Worm (Caenorhabditis elegans) whole organism, L2 larva: Measurements from ENCODE around the gene CD4.8.

Source experiments
- C34F6.9 ChIP-seq: fragments of 150-350 bp; optimal IDR thresholded peaks from 2 replicates; lab custom pipeline; 2014; ENCODE audit warnings: missing biosample characterization, missing genetic modification characterization
- F13H6.1 ChIP-seq: sonication (generic microtip); optimal IDR thresholded peaks from 2 replicates; lab custom pipeline; 2016; ENCODE audit warnings: missing genetic modification characterization, missing compliant biosample characterization
- R02D3.7 ChIP-seq: fragments of 150-350 bp; optimal IDR thresholded peaks from 2 replicates; lab custom pipeline; 2014; ENCODE audit warnings: missing biosample characterization, missing genetic modification characterization
- Y55F3AM.14 ChIP-seq: fragments of 200-800 bp; sonication (Bioruptor generic); optimal IDR thresholded peaks from 2 replicates; lab custom pipeline; 2018; ENCODE audit warnings: mild to moderate bottlenecking, missing genetic modification characterization, missing compliant biosample characterization
- ZK546.5 ChIP-seq: sonication (generic microtip); optimal IDR thresholded peaks from 2 replicates; lab custom pipeline; 2017; ENCODE audit warnings: missing biosample characterization, missing genetic modification characterization
- aly-2 ChIP-seq: fragments of 150-350 bp; optimal IDR thresholded peaks from 2 replicates; lab custom pipeline; 2014; ENCODE audit warnings: missing biosample characterization, missing genetic modification characterization
- ama-1 ChIP-seq: fragments of 150-350 bp; optimal IDR thresholded peaks from 2 replicates; lab custom pipeline; 2018; ENCODE audit warnings: inconsistent platforms
- ceh-82 ChIP-seq: fragments of 150-350 bp; optimal IDR thresholded peaks from 2 replicates; lab custom pipeline; 2014; ENCODE audit warnings: missing biosample characterization, missing genetic modification characterization
- crh-2 ChIP-seq: sonication (generic microtip); optimal IDR thresholded peaks from 2 replicates; lab custom pipeline; 2017; ENCODE audit warnings: missing biosample characterization, missing genetic modification characterization
- egl-27 ChIP-seq: sonication (generic microtip); optimal IDR thresholded peaks from 3 replicates; lab custom pipeline; 2017; ENCODE audit warnings: missing biosample characterization, missing genetic modification reagents, missing genetic modification characterization
- elt-1 ChIP-seq: fragments of 150-350 bp; optimal IDR thresholded peaks from 2 replicates; lab custom pipeline; 2014; ENCODE audit warnings: missing biosample characterization, missing genetic modification characterization
- fos-1 ChIP-seq: fragments of 150-350 bp; optimal IDR thresholded peaks from 2 replicates; lab custom pipeline; 2014; ENCODE audit warnings: missing biosample characterization, missing genetic modification characterization
- gmeb-1 ChIP-seq: fragments of 150-350 bp; optimal IDR thresholded peaks from 2 replicates; lab custom pipeline; 2014; ENCODE audit warnings: missing biosample characterization, missing genetic modification characterization
- lin-11 ChIP-seq: fragments of 150-350 bp; sonication (generic microtip); optimal IDR thresholded peaks from 2 replicates; lab custom pipeline; 2014; ENCODE audit warnings: missing biosample characterization, missing genetic modification characterization, inconsistent platforms, mixed read lengths
- lin-13 ChIP-seq: fragments of 150-350 bp; optimal IDR thresholded peaks from 2 replicates; lab custom pipeline; 2014; ENCODE audit warnings: missing biosample characterization, missing genetic modification reagents, missing genetic modification characterization
- lin-39 ChIP-seq: fragments of 150-350 bp; optimal IDR thresholded peaks from 2 replicates; lab custom pipeline; 2014; ENCODE audit warnings: missing biosample characterization, missing genetic modification reagents, missing genetic modification characterization
- lsy-2 ChIP-seq, 2 experiments: fragments of 150-350 bp in 1 of 2; sonication (generic microtip) in 1 of 2; optimal IDR thresholded peaks; 2 replicates each; lab custom pipeline; 2014 to 2017; ENCODE audit warnings: missing biosample characterization in 2 of 2, missing genetic modification characterization in 2 of 2
- mbf-1 ChIP-seq: sonication (generic microtip); optimal IDR thresholded peaks from 2 replicates; lab custom pipeline; 2017; ENCODE audit warnings: missing biosample characterization, missing genetic modification characterization
- nhr-11 ChIP-seq: fragments of 150-350 bp; optimal IDR thresholded peaks from 2 replicates; lab custom pipeline; 2014; ENCODE audit warnings: missing biosample characterization, missing genetic modification characterization
- nhr-12 ChIP-seq: fragments of 150-350 bp; optimal IDR thresholded peaks from 2 replicates; lab custom pipeline; 2014; ENCODE audit warnings: missing biosample characterization, missing genetic modification characterization
- nhr-129 ChIP-seq: fragments of 150-350 bp; optimal IDR thresholded peaks from 2 replicates; lab custom pipeline; 2014; ENCODE audit warnings: missing biosample characterization, missing genetic modification characterization
- nhr-21 ChIP-seq: fragments of 150-350 bp; optimal IDR thresholded peaks from 2 replicates; lab custom pipeline; 2014; ENCODE audit warnings: missing biosample characterization, missing genetic modification characterization
- nhr-23 ChIP-seq: fragments of 150-350 bp; optimal IDR thresholded peaks from 2 replicates; lab custom pipeline; 2014; ENCODE audit warnings: missing biosample characterization, missing genetic modification reagents, missing genetic modification characterization
- nhr-237 ChIP-seq: fragments of 150-350 bp; optimal IDR thresholded peaks from 2 replicates; lab custom pipeline; 2014; ENCODE audit warnings: missing biosample characterization, missing genetic modification characterization
- nhr-25 ChIP-seq: fragments of 150-350 bp; sonication (generic microtip); optimal IDR thresholded peaks from 3 replicates; lab custom pipeline; 2014; ENCODE audit warnings: missing biosample characterization, missing genetic modification characterization
- nhr-6 ChIP-seq: fragments of 150-350 bp; optimal IDR thresholded peaks from 2 replicates; lab custom pipeline; 2014; ENCODE audit warnings: missing biosample characterization, missing genetic modification characterization
- nhr-77 ChIP-seq: fragments of 150-350 bp; optimal IDR thresholded peaks from 2 replicates; lab custom pipeline; 2014; ENCODE audit warnings: missing biosample characterization, missing genetic modification characterization
- skn-1 ChIP-seq: sonication (generic microtip); optimal IDR thresholded peaks from 2 replicates; lab custom pipeline; 2017; ENCODE audit warnings: missing biosample characterization, missing genetic modification characterization
- sma-3 ChIP-seq: sonication (generic microtip); optimal IDR thresholded peaks from 2 replicates; lab custom pipeline; 2016; ENCODE audit warnings: missing genetic modification reagents, missing genetic modification characterization, missing compliant biosample characterization
- sma-9 ChIP-seq, 2 experiments: fragments of 150-350 bp in 1 of 2; sonication (generic microtip) in 1 of 2; optimal IDR thresholded peaks; 2 replicates each; lab custom pipeline; 2014 to 2016; ENCODE audit warnings: missing genetic modification characterization in 2 of 2, mild to moderate bottlenecking in 1 of 2, missing biosample characterization in 1 of 2, missing compliant biosample characterization in 1 of 2, missing genetic modification reagents in 1 of 2, moderate library complexity in 1 of 2
- snpc-4 ChIP-seq: fragments of 150-350 bp; optimal IDR thresholded peaks from 2 replicates; lab custom pipeline; 2014; ENCODE audit warnings: missing biosample characterization, missing genetic modification characterization
- unc-39 ChIP-seq: fragments of 150-350 bp; optimal IDR thresholded peaks from 2 replicates; lab custom pipeline; 2014; ENCODE audit warnings: missing biosample characterization, missing genetic modification characterization
- unc-55 ChIP-seq: fragments of 150-350 bp; sonication (generic microtip); optimal IDR thresholded peaks from 3 replicates; lab custom pipeline; 2014; ENCODE audit warnings: missing biosample characterization, missing genetic modification reagents, missing genetic modification characterization
- unc-62 ChIP-seq: fragments of 150-350 bp; optimal IDR thresholded peaks from 2 replicates; lab custom pipeline; 2014; ENCODE audit warnings: missing biosample characterization, missing genetic modification reagents, missing genetic modification characterization
- ztf-11 ChIP-seq: sonication (generic microtip); optimal IDR thresholded peaks from 2 replicates; lab custom pipeline; 2017; ENCODE audit warnings: missing biosample characterization, missing genetic modification characterization
- ztf-4 ChIP-seq: fragments of 150-350 bp; optimal IDR thresholded peaks from 2 replicates; lab custom pipeline; 2014; ENCODE audit warnings: missing biosample characterization, missing genetic modification characterization

The CD4.8 gene

ce11 chrV:5570433-5570832 is 30.7 kb downstream of the CD4.8 start, which contains the start of gene glb-6:
Gene glb-6 (minus strand): TSS chrV:5570533.
- TF ChIP-seq nhr-25 (tag; lab: Kevin White, UChicago) (no peak), ztf-11 (tag; lab: Kevin White, UChicago) (no peak), R02D3.7 (no peak), nhr-11 (tag; lab: Kevin White, UChicago) (no peak), aly-2 (tag; lab: Kevin White, UChicago) (no peak), lin-39 (tag; lab: Kevin White, UChicago) (no peak), nhr-23 (tag; lab: Kevin White, UChicago) (no peak)

- TF ChIP-seq ZK546.5 (no peak), nhr-11 (tag; lab: Kevin White, UChicago) (no peak), lsy-2 (tag; optimal IDR thresholded peaks at IDR 0.05; lab: Kevin White, UChicago) (no peak), nhr-237 (tag; lab: Kevin White, UChicago) (no peak), Y55F3AM.14 (GFP tag; lab: Kevin White, UChicago) (no peak), ztf-4 (tag; lab: Kevin White, UChicago) (no peak), unc-62 (GFP tag; lab: Kevin White, UChicago) (no peak), elt-1 (tag; lab: Kevin White, UChicago) (no peak), lin-11 (tag; lab: Kevin White, UChicago) (no peak), nhr-129 (tag; lab: Kevin White, UChicago) (no peak), unc-39 (tag; lab: Kevin White, UChicago) (no peak), nhr-6 (tag; lab: Kevin White, UChicago) (no peak), lin-13 (GFP tag; lab: Kevin White, UChicago) (no peak), nhr-21 (no peak), ztf-11 (tag; lab: Kevin White, UChicago) (no peak), C34F6.9 (tag; lab: Kevin White, UChicago) (no peak), nhr-12 (tag; lab: Kevin White, UChicago) (no peak), sma-3 (GFP tag; lab: Kevin White, UChicago) (no peak)
- TF ChIP-seq, all 48 proteins: peak for 0
Measured at ce11 chrV:5567119-5567518, 34.0 kb downstream of the CD4.8 start, which contains the start of gene C18C4.7. Gene C18C4.7 (minus strand): TSS chrV:5567219.

- no peak for TF ChIP-seq ztf-11 (tag; lab: Kevin White, UChicago)
- TF ChIP-seq sma-9 (GFP tag; optimal IDR thresholded peaks at IDR 0.05; lab: Kevin White, UChicago): peak; percentile 61
- no peak for TF ChIP-seq sma-9 (tag; optimal IDR thresholded peaks at IDR 0.05; lab: Kevin White, UChicago)
- TF ChIP-seq skn-1: peak; percentile 53
- no peak for TF ChIP-seq ceh-82 (tag; lab: Kevin White, UChicago)
- TF ChIP-seq mbf-1: no peak
- TF ChIP-seq crh-2 (tag; lab: Kevin White, UChicago): peak; percentile 84
- TF ChIP-seq F13H6.1 (tag; lab: Kevin White, UChicago): peak; percentile 0
- peak; percentile 96 for TF ChIP-seq fos-1
Measured at ce11 chrV:5559882-5560281, 41.3 kb downstream of the CD4.8 start.

ce11 chrV:5558590-5558989 is 42.6 kb downstream of the CD4.8 start, which contains the start of gene glb-5:
Gene glb-5 (plus strand): TSS chrV:5558890.
- TF ChIP-seq ceh-82 (tag; lab: Kevin White, UChicago): no peak
- no peak for TF ChIP-seq ZK546.5
- TF ChIP-seq lin-39 (tag; lab: Kevin White, UChicago): no peak
- no peak for TF ChIP-seq crh-2 (tag; lab: Kevin White, UChicago)
- TF ChIP-seq skn-1: no peak
- TF ChIP-seq lin-13 (GFP tag; lab: Kevin White, UChicago): no peak
- no peak for TF ChIP-seq ztf-11 (tag; lab: Kevin White, UChicago)
- TF ChIP-seq nhr-21: no peak
- TF ChIP-seq snpc-4 (tag; lab: Kevin White, UChicago): no peak
- TF ChIP-seq nhr-77 (tag; lab: Kevin White, UChicago): no peak
- TF ChIP-seq aly-2 (tag; lab: Kevin White, UChicago): no peak
- no peak for TF ChIP-seq gmeb-1
- no peak for TF ChIP-seq fos-1
- no peak for TF ChIP-seq R02D3.7
- TF ChIP-seq egl-27: no peak
- no peak for TF ChIP-seq Y55F3AM.14 (GFP tag; lab: Kevin White, UChicago)
- no peak for TF ChIP-seq unc-55 (GFP tag; lab: Kevin White, UChicago)
- TF ChIP-seq ama-1 (lab: Kevin White, UChicago): no peak
- TF ChIP-seq sma-9 (GFP tag; optimal IDR thresholded peaks at IDR 0.05; lab: Kevin White, UChicago): no peak
- no peak for TF ChIP-seq sma-9 (tag; optimal IDR thresholded peaks at IDR 0.05; lab: Kevin White, UChicago)
- TF ChIP-seq nhr-12 (tag; lab: Kevin White, UChicago): no peak
- TF ChIP-seq, all 48 proteins: peak for 0
